Worm (Caenorhabditis elegans) whole organism, L1 larva: ENCODE data around the gene EGAP1.5.

Experiments used
- C04F5.9 ChIP-seq: sonication (generic microtip); optimal IDR thresholded peaks from 2 replicates; lab custom pipeline; 2016; ENCODE audit warnings: missing genetic modification characterization, missing compliant biosample characterization
- C16A3.4 ChIP-seq: fragments of 150-350 bp; optimal IDR thresholded peaks from 2 replicates; lab custom pipeline; 2014; ENCODE audit warnings: missing biosample characterization, missing genetic modification characterization
- F16B12.6 ChIP-seq: fragments of 150-350 bp; optimal IDR thresholded peaks from 2 replicates; lab custom pipeline; 2014; ENCODE audit warnings: missing biosample characterization, missing genetic modification characterization
- Y116A8C.19 ChIP-seq: sonication (generic microtip); optimal IDR thresholded peaks from 2 replicates; lab custom pipeline; 2016; ENCODE audit warnings: missing compliant biosample characterization, missing genetic modification characterization, borderline replicate concordance
- aha-1 ChIP-seq: fragments of 150-350 bp; optimal IDR thresholded peaks from 2 replicates; lab custom pipeline; 2014; ENCODE audit warnings: missing biosample characterization, missing genetic modification characterization
- ama-1 ChIP-seq: fragments of 150-350 bp; optimal IDR thresholded peaks from 2 replicates; lab custom pipeline; 2014
- ceh-63 ChIP-seq: fragments of 200-800 bp; sonication (Bioruptor generic); optimal IDR thresholded peaks from 2 replicates; lab custom pipeline; 2018; ENCODE audit warnings: mild to moderate bottlenecking, missing genetic modification characterization, missing compliant biosample characterization
- ceh-90 ChIP-seq: sonication (generic microtip); optimal IDR thresholded peaks from 2 replicates; lab custom pipeline; 2016; ENCODE audit warnings: missing genetic modification characterization, missing compliant biosample characterization
- ces-1 ChIP-seq: fragments of 150-350 bp; optimal IDR thresholded peaks from 2 replicates; lab custom pipeline; 2014; ENCODE audit warnings: missing biosample characterization, missing genetic modification reagents, missing genetic modification characterization
- dpl-1 ChIP-seq, 3 experiments: fragments of 150-350 bp in 2 of 3; sonication (generic microtip) in 1 of 3; optimal IDR thresholded peaks; 2 replicates each; lab custom pipeline; 2014 to 2017; ENCODE audit warnings: missing biosample characterization in 3 of 3, missing genetic modification characterization in 3 of 3, missing genetic modification reagents in 3 of 3
- dsc-1 ChIP-seq: sonication (generic microtip); optimal IDR thresholded peaks from 2 replicates; lab custom pipeline; 2016; ENCODE audit warnings: mild to moderate bottlenecking, missing genetic modification characterization, missing compliant biosample characterization
- efl-1 ChIP-seq, 4 experiments: fragments of 150-350 bp; optimal IDR thresholded peaks in 3 of 4; peaks in 1 of 4; 1 replicate in 1 of 4; 2 replicates in 3 of 4; lab custom pipeline; 2014; ENCODE audit warnings: missing biosample characterization in 2 of 4, missing genetic modification characterization in 2 of 4, missing genetic modification reagents in 2 of 4
- elt-2 ChIP-seq: sonication (generic microtip); optimal IDR thresholded peaks from 2 replicates; lab custom pipeline; 2016; ENCODE audit warnings: missing genetic modification characterization, mild to moderate bottlenecking, inconsistent platforms, missing compliant biosample characterization, missing genetic modification reagents
- ets-5 ChIP-seq: fragments of 200-800 bp; sonication (Bioruptor generic); IDR thresholded peaks from 2 replicates; pipeline ENCODE4 v1.3.6; 2022; ENCODE audit warnings: missing genetic modification characterization, missing compliant biosample characterization
- fkh-10 ChIP-seq: sonication (generic microtip); optimal IDR thresholded peaks from 2 replicates; lab custom pipeline; 2017; ENCODE audit warnings: missing biosample characterization, missing genetic modification reagents, missing genetic modification characterization
- fos-1 ChIP-seq: fragments of 150-350 bp; optimal IDR thresholded peaks from 2 replicates; lab custom pipeline; 2014; ENCODE audit warnings: missing biosample characterization, missing genetic modification characterization
- grh-1 ChIP-seq: fragments of 200-800 bp; sonication (Bioruptor generic); IDR thresholded peaks from 2 replicates; pipeline ENCODE4 v1.3.6; 2022; ENCODE audit warnings: missing genetic modification reagents, missing genetic modification characterization, missing compliant biosample characterization
- hlh-17 ChIP-seq: fragments of 200-800 bp; sonication (Bioruptor generic); optimal IDR thresholded peaks from 2 replicates; lab custom pipeline; 2018; ENCODE audit warnings: missing genetic modification characterization, mild to moderate bottlenecking, missing compliant biosample characterization, moderate library complexity, borderline replicate concordance
- hpl-2 ChIP-seq: fragments of 150-350 bp; optimal IDR thresholded peaks from 2 replicates; lab custom pipeline; 2014; ENCODE audit warnings: missing biosample characterization, missing genetic modification reagents, missing genetic modification characterization
- isw-1 ChIP-seq: fragments of 200-800 bp; sonication (Bioruptor generic); IDR thresholded peaks from 2 replicates; pipeline ENCODE4 v1.3.6; 2022; ENCODE audit warnings: missing genetic modification characterization, missing compliant biosample characterization
- lin-14 ChIP-seq: fragments of 200-800 bp; sonication (Bioruptor generic); optimal IDR thresholded peaks from 2 replicates; lab custom pipeline; 2018; ENCODE audit warnings: mild to moderate bottlenecking, missing genetic modification characterization, moderate library complexity, missing compliant biosample characterization
- lin-39 ChIP-seq: fragments of 150-350 bp; optimal IDR thresholded peaks from 2 replicates; lab custom pipeline; 2014; ENCODE audit warnings: missing biosample characterization, missing genetic modification reagents, missing genetic modification characterization
- lir-3 ChIP-seq: sonication (generic microtip); optimal IDR thresholded peaks from 2 replicates; lab custom pipeline; 2016; ENCODE audit warnings: mild to moderate bottlenecking, missing genetic modification characterization, moderate library complexity, missing compliant biosample characterization; ENCODE audit not compliant: poor library complexity
- lsy-2 ChIP-seq, 2 experiments: fragments of 150-350 bp; optimal IDR thresholded peaks; 2 replicates each; lab custom pipeline; 2014; ENCODE audit warnings: missing biosample characterization in 2 of 2, missing genetic modification characterization in 2 of 2
- mab-9 ChIP-seq: fragments of 200-800 bp; sonication (Bioruptor generic); IDR thresholded peaks from 2 replicates; pipeline ENCODE4 v1.3.6; 2022; ENCODE audit warnings: missing genetic modification reagents, missing genetic modification characterization, missing compliant biosample characterization
- mef-2 ChIP-seq: fragments of 150-350 bp; optimal IDR thresholded peaks from 2 replicates; lab custom pipeline; 2014; ENCODE audit warnings: missing biosample characterization, missing genetic modification characterization
- mep-1 ChIP-seq: fragments of 150-350 bp; optimal IDR thresholded peaks from 2 replicates; lab custom pipeline; 2014; ENCODE audit warnings: missing biosample characterization, missing genetic modification characterization
- nhr-11 ChIP-seq: fragments of 150-350 bp; optimal IDR thresholded peaks from 2 replicates; lab custom pipeline; 2014; ENCODE audit warnings: missing biosample characterization, missing genetic modification characterization
- nhr-19 ChIP-seq: fragments of 200-800 bp; sonication (Bioruptor generic); conservative IDR thresholded peaks from 2 replicates; pipeline ENCODE4 v1.3.6; 2022; ENCODE audit warnings: missing genetic modification characterization, missing compliant biosample characterization
- nhr-20 ChIP-seq: sonication (generic microtip); optimal IDR thresholded peaks from 2 replicates; lab custom pipeline; 2016; ENCODE audit warnings: mild to moderate bottlenecking, missing genetic modification characterization, missing compliant biosample characterization
- nhr-28 ChIP-seq: fragments of 150-350 bp; optimal IDR thresholded peaks from 2 replicates; lab custom pipeline; 2014; ENCODE audit warnings: missing biosample characterization, missing genetic modification characterization
- nhr-47 ChIP-seq: sonication (generic microtip); optimal IDR thresholded peaks from 2 replicates; lab custom pipeline; 2016; ENCODE audit warnings: mild to moderate bottlenecking, missing genetic modification characterization, moderate library complexity, missing compliant biosample characterization
- nhr-84 ChIP-seq: sonication (generic microtip); optimal IDR thresholded peaks from 2 replicates; lab custom pipeline; 2017; ENCODE audit warnings: missing biosample characterization, missing genetic modification characterization
- nhr-85 ChIP-seq: sonication (generic microtip); peaks from one replicate; lab custom pipeline; 2016; ENCODE audit warnings: missing genetic modification characterization, inconsistent platforms, missing compliant biosample characterization
- nhr-90 ChIP-seq: sonication (generic microtip); optimal IDR thresholded peaks from 2 replicates; lab custom pipeline; 2016; ENCODE audit warnings: mild to moderate bottlenecking, missing genetic modification characterization, missing compliant biosample characterization; ENCODE audit not compliant: poor library complexity
- pqm-1 ChIP-seq: sonication (generic microtip); optimal IDR thresholded peaks from 3 replicates; lab custom pipeline; 2017; ENCODE audit warnings: missing biosample characterization, missing genetic modification characterization
- rnt-1 ChIP-seq: sonication (generic microtip); optimal IDR thresholded peaks from 2 replicates; lab custom pipeline; 2016; ENCODE audit warnings: mild to moderate bottlenecking, missing genetic modification characterization, moderate library complexity, missing compliant biosample characterization
- skn-1 ChIP-seq: fragments of 150-350 bp; optimal IDR thresholded peaks from 2 replicates; lab custom pipeline; 2014; ENCODE audit warnings: missing biosample characterization, missing genetic modification characterization
- snpc-4 ChIP-seq: fragments of 150-350 bp; optimal IDR thresholded peaks from 2 replicates; lab custom pipeline; 2014; ENCODE audit warnings: missing biosample characterization, missing genetic modification characterization
- swsn-7 ChIP-seq: sonication (generic microtip); optimal IDR thresholded peaks from 2 replicates; lab custom pipeline; 2016; ENCODE audit warnings: missing genetic modification characterization, missing compliant biosample characterization
- tbx-2 ChIP-seq: sonication (generic microtip); optimal IDR thresholded peaks from 2 replicates; lab custom pipeline; 2016; ENCODE audit warnings: missing genetic modification characterization, missing compliant biosample characterization
- tlp-1 ChIP-seq: fragments of 150-350 bp; optimal IDR thresholded peaks from 2 replicates; lab custom pipeline; 2014; ENCODE audit warnings: missing biosample characterization, missing genetic modification characterization
- unc-130 ChIP-seq: fragments of 150-350 bp; optimal IDR thresholded peaks from 2 replicates; lab custom pipeline; 2017; ENCODE audit warnings: missing biosample characterization, missing genetic modification characterization, inconsistent platforms
- unc-30 ChIP-seq: sonication (generic microtip); optimal IDR thresholded peaks from 2 replicates; lab custom pipeline; 2017; ENCODE audit warnings: missing biosample characterization, missing genetic modification characterization
- unc-62 ChIP-seq: fragments of 150-350 bp; optimal IDR thresholded peaks from 2 replicates; lab custom pipeline; 2014; ENCODE audit warnings: missing biosample characterization, missing genetic modification reagents, missing genetic modification characterization
- unc-86 ChIP-seq: sonication (generic microtip); optimal IDR thresholded peaks from 2 replicates; lab custom pipeline; 2016; ENCODE audit warnings: missing genetic modification characterization, missing compliant biosample characterization
- vab-15 ChIP-seq: sonication (generic microtip); optimal IDR thresholded peaks from 2 replicates; lab custom pipeline; 2017; ENCODE audit warnings: missing genotype, mild to moderate bottlenecking, missing genetic modification characterization, missing compliant biosample characterization
- xbp-1 ChIP-seq: sonication (generic microtip); optimal IDR thresholded peaks from 2 replicates; lab custom pipeline; 2016; ENCODE audit warnings: missing genetic modification characterization, missing compliant biosample characterization
- zag-1 ChIP-seq: fragments of 150-350 bp; optimal IDR thresholded peaks from 2 replicates; lab custom pipeline; 2014; ENCODE audit warnings: missing biosample characterization, missing genetic modification characterization
- ztf-4 ChIP-seq: fragments of 150-350 bp; optimal IDR thresholded peaks from 2 replicates; lab custom pipeline; 2014; ENCODE audit warnings: missing biosample characterization, missing genetic modification characterization

Gene EGAP1.5

ce11 chrIII:5942104-5942503 lies 10.6 kb downstream of the EGAP1.5 start:
- TF ChIP-seq lin-14 (GFP tag; lab: Kevin White, UChicago) (peak; percentile 5), tbx-2 (tag; lab: Kevin White, UChicago) (no peak), nhr-85 (tag; lab: Kevin White, UChicago) (peak; percentile 63)

ce11 chrIII:5943368-5944180 lies 12.1 kb downstream of the EGAP1.5 start:
- no peak for TF ChIP-seq fos-1 (tag; lab: Kevin White, UChicago)
- peak; percentile 93 for TF ChIP-seq ama-1 (lab: Kevin White, UChicago)
- TF ChIP-seq rnt-1 (tag; lab: Kevin White, UChicago), result no peak
- TF ChIP-seq elt-2, result peak; percentile 39
- no peak for TF ChIP-seq hlh-17 (GFP tag; lab: Kevin White, UChicago)
- peak in 1 of 2 experiments; percentile 24 for TF ChIP-seq efl-1 (optimal IDR thresholded peaks at IDR 0.05; lab: Kevin White, UChicago)
- TF ChIP-seq efl-1 (GFP tag; optimal IDR thresholded peaks at IDR 0.05 in 1 of 2; lab: Kevin White, UChicago), result peak in 1 of 2 experiments; percentile 92
- TF ChIP-seq zag-1 (tag; lab: Kevin White, UChicago), result no peak
- peak; percentile 35; the same call in 1 of the 2 replicates for TF ChIP-seq grh-1
- no peak for TF ChIP-seq swsn-7 (tag; lab: Kevin White, UChicago)
- no peak for TF ChIP-seq ceh-63
- no peak for TF ChIP-seq isw-1 (GFP tag; lab: Robert Waterston, UW)
- TF ChIP-seq mef-2 (tag; lab: Kevin White, UChicago), result no peak
- TF ChIP-seq hpl-2 (GFP tag; lab: Kevin White, UChicago), result peak; percentile 67
- no peak for TF ChIP-seq nhr-28 (tag; lab: Kevin White, UChicago)
- TF ChIP-seq nhr-90 (tag; lab: Kevin White, UChicago), result peak; percentile 68
- TF ChIP-seq aha-1, result no peak
- TF ChIP-seq C16A3.4 (tag; lab: Kevin White, UChicago), result no peak
- no peak for TF ChIP-seq Y116A8C.19
- no peak for TF ChIP-seq fkh-10 (GFP tag; lab: Kevin White, UChicago)
- no peak for TF ChIP-seq dpl-1 (GFP tag; optimal IDR thresholded peaks at IDR 0.05; lab: Kevin White, UChicago)
- TF ChIP-seq ets-5, result no peak
- no peak for TF ChIP-seq ces-1 (GFP tag; lab: Kevin White, UChicago)
- peak; percentile 25 for TF ChIP-seq lin-14 (GFP tag; lab: Kevin White, UChicago)
- TF ChIP-seq F16B12.6 (tag; lab: Kevin White, UChicago), result no peak
- no peak for TF ChIP-seq nhr-19
- TF ChIP-seq lir-3, result peak; percentile 57
- TF ChIP-seq mab-9 (GFP tag; lab: Robert Waterston, UW), result no peak
- TF ChIP-seq unc-62 (GFP tag; lab: Kevin White, UChicago), result no peak
- no peak for TF ChIP-seq vab-15 (tag; lab: Kevin White, UChicago)
- TF ChIP-seq dsc-1 (tag; lab: Kevin White, UChicago), result peak; percentile 3
- TF ChIP-seq nhr-47, result peak; percentile 58
- TF ChIP-seq nhr-84 (tag; lab: Kevin White, UChicago), result no peak
- TF ChIP-seq unc-30, result no peak
- TF ChIP-seq pqm-1, result no peak
- no peak for TF ChIP-seq ceh-90
- TF ChIP-seq lsy-2 (tag; optimal IDR thresholded peaks at IDR 0.05; lab: Kevin White, UChicago), result peak in 1 of 2 experiments; percentile 18
- TF ChIP-seq nhr-11 (tag; lab: Kevin White, UChicago), result no peak
- no peak for TF ChIP-seq unc-86 (tag; lab: Kevin White, UChicago)
- TF ChIP-seq skn-1 (tag; lab: Kevin White, UChicago), result no peak
- TF ChIP-seq lin-39 (tag; lab: Kevin White, UChicago), result no peak
- no peak for TF ChIP-seq tlp-1 (tag; lab: Kevin White, UChicago)
- TF ChIP-seq C04F5.9 (tag; lab: Kevin White, UChicago), result no peak
- no peak for TF ChIP-seq mep-1 (tag; lab: Kevin White, UChicago)
- TF ChIP-seq ztf-4 (tag; lab: Kevin White, UChicago), result peak; percentile 22
- TF ChIP-seq unc-130 (tag; lab: Kevin White, UChicago), result no peak
- TF ChIP-seq xbp-1 (tag; lab: Kevin White, UChicago), result peak; percentile 18
- TF ChIP-seq snpc-4 (tag; lab: Kevin White, UChicago), result no peak
- peak; percentile 40 for TF ChIP-seq nhr-20 (tag; lab: Kevin White, UChicago)
